Worm (Caenorhabditis elegans) whole organism, L4 larva: ENCODE measurements around the gene lbp-2.

Source experiments
- F26F4.8 ChIP-seq: fragments of 200-800 bp; sonication (Bioruptor generic); conservative IDR thresholded peaks from 2 replicates; pipeline ENCODE4 v1.3.6; 2022; ENCODE audit warnings: missing genetic modification characterization, missing compliant biosample characterization
- F37D6.2 ChIP-seq: sonication (generic microtip); optimal IDR thresholded peaks from 2 replicates; lab custom pipeline; 2016; ENCODE audit warnings: mild to moderate bottlenecking, missing genetic modification characterization, missing compliant biosample characterization
- T20F7.1 ChIP-seq: fragments of 200-800 bp; sonication (Bioruptor generic); optimal IDR thresholded peaks from 2 replicates; lab custom pipeline; 2018; ENCODE audit warnings: mild to moderate bottlenecking, missing genetic modification characterization, missing compliant biosample characterization
- Y75B8A.6 ChIP-seq: fragments of 200-800 bp; sonication (Bioruptor generic); IDR thresholded peaks from 2 replicates; pipeline ENCODE4 v1.3.6; 2022; ENCODE audit warnings: missing genetic modification reagents, missing genetic modification characterization, missing compliant biosample characterization
- ZK337.2 ChIP-seq: fragments of 200-800 bp; sonication (Bioruptor generic); IDR thresholded peaks from 2 replicates; pipeline ENCODE4 v1.3.6; 2022; ENCODE audit warnings: missing genetic modification reagents, missing genetic modification characterization, missing compliant biosample characterization
- aha-1 ChIP-seq: fragments of 150-350 bp; peaks from one replicate; lab custom pipeline; 2014; ENCODE audit warnings: missing biosample characterization, missing genetic modification characterization
- attf-4 ChIP-seq: sonication (generic microtip); optimal IDR thresholded peaks from 3 replicates; lab custom pipeline; 2017; ENCODE audit warnings: missing biosample characterization, missing genetic modification characterization
- ceh-44 ChIP-seq: fragments of 200-800 bp; sonication (Bioruptor generic); IDR thresholded peaks from 2 replicates; pipeline ENCODE4 v1.3.6; 2022; ENCODE audit warnings: missing genetic modification reagents, missing genetic modification characterization, missing compliant biosample characterization
- ceh-82 ChIP-seq: sonication (generic microtip); optimal IDR thresholded peaks from 2 replicates; lab custom pipeline; 2017; ENCODE audit warnings: missing biosample characterization, missing genetic modification characterization
- ces-1 ChIP-seq: fragments of 150-350 bp; sonication (generic microtip); optimal IDR thresholded peaks from 4 replicates; lab custom pipeline; 2014; ENCODE audit warnings: missing biosample characterization, missing genetic modification reagents, missing genetic modification characterization
- ctbp-1 ChIP-seq: fragments of 200-800 bp; sonication (Bioruptor generic); IDR thresholded peaks from 2 replicates; pipeline ENCODE4 v1.3.6; 2022; ENCODE audit warnings: missing genetic modification reagents, missing genetic modification characterization, missing compliant biosample characterization
- daf-16 ChIP-seq, 3 experiments: sonication (generic microtip); optimal IDR thresholded peaks; 2 replicates each; lab custom pipeline; 2016 to 2017; ENCODE audit warnings: missing genetic modification characterization in 3 of 3, missing genetic modification reagents in 3 of 3, mild to moderate bottlenecking in 2 of 3, missing compliant biosample characterization in 2 of 3, missing biosample characterization in 1 of 3, moderate library complexity in 1 of 3
- daf-19 ChIP-seq: fragments of 200-800 bp; sonication (Bioruptor generic); conservative IDR thresholded peaks from 2 replicates; pipeline ENCODE4 v1.3.6; 2022; ENCODE audit warnings: missing genetic modification characterization, missing compliant biosample characterization
- duxl-1 ChIP-seq: sonication (generic microtip); optimal IDR thresholded peaks from 2 replicates; lab custom pipeline; 2016; ENCODE audit warnings: mild to moderate bottlenecking, missing genetic modification characterization, moderate library complexity, missing compliant biosample characterization; ENCODE audit not compliant: poor library complexity
- dve-1 ChIP-seq: sonication (generic microtip); optimal IDR thresholded peaks from 2 replicates; lab custom pipeline; 2017; ENCODE audit warnings: antibody characterized with exemption, mild to moderate bottlenecking, missing genetic modification characterization, missing compliant biosample characterization; ENCODE audit not compliant: insufficient read depth
- egl-43 ChIP-seq: fragments of 200-800 bp; sonication (Bioruptor generic); IDR thresholded peaks from 2 replicates; pipeline ENCODE4 v1.3.6; 2022; ENCODE audit warnings: missing genetic modification reagents, missing genetic modification characterization, missing compliant biosample characterization
- hlh-11 ChIP-seq: fragments of 200-800 bp; sonication (Bioruptor generic); optimal IDR thresholded peaks from 2 replicates; lab custom pipeline; 2018; ENCODE audit warnings: mild to moderate bottlenecking, missing genetic modification characterization, missing compliant biosample characterization
- lim-7 ChIP-seq: fragments of 200-800 bp; sonication (Bioruptor generic); IDR thresholded peaks from 2 replicates; pipeline ENCODE4 v1.3.6; 2022; ENCODE audit warnings: missing genetic modification characterization, missing compliant biosample characterization
- lin-15B ChIP-seq: fragments of 150-350 bp; sonication (generic microtip); optimal IDR thresholded peaks from 3 replicates; lab custom pipeline; 2014; ENCODE audit warnings: missing biosample characterization, missing genetic modification characterization
- lin-39 ChIP-seq: fragments of 150-350 bp; optimal IDR thresholded peaks from 2 replicates; lab custom pipeline; 2014; ENCODE audit warnings: missing biosample characterization, missing genetic modification reagents, missing genetic modification characterization
- lsy-2 ChIP-seq, 2 experiments: fragments of 150-350 bp in 1 of 2; sonication (generic microtip) in 1 of 2; optimal IDR thresholded peaks; 2 replicates each; lab custom pipeline; 2014 to 2017; ENCODE audit warnings: missing biosample characterization in 2 of 2, missing genetic modification characterization in 2 of 2
- madf-5 ChIP-seq, 2 experiments: fragments of 200-800 bp; sonication (Bioruptor generic); IDR thresholded peaks; 2 replicates each; pipeline ENCODE4 v1.3.6; 2022; ENCODE audit warnings: missing compliant biosample characterization in 2 of 2, missing genetic modification characterization in 2 of 2
- madf-9 ChIP-seq: fragments of 200-800 bp; sonication (Bioruptor generic); conservative IDR thresholded peaks from 2 replicates; pipeline ENCODE4 v1.3.6; 2022; ENCODE audit warnings: missing genetic modification reagents, missing genetic modification characterization, missing compliant biosample characterization
- mdt-29 ChIP-seq: fragments of 200-800 bp; sonication (Bioruptor generic); IDR thresholded peaks from 2 replicates; pipeline ENCODE4 v1.3.6; 2022; ENCODE audit warnings: missing genetic modification reagents, missing genetic modification characterization, missing compliant biosample characterization
- mxl-2 ChIP-seq: fragments of 200-800 bp; sonication (Bioruptor generic); conservative IDR thresholded peaks from 2 replicates; pipeline ENCODE4 v1.3.6; 2022; ENCODE audit warnings: missing genetic modification reagents, missing genetic modification characterization, missing compliant biosample characterization
- nhr-111 ChIP-seq: fragments of 200-800 bp; sonication (Bioruptor generic); optimal IDR thresholded peaks from 2 replicates; lab custom pipeline; 2018; ENCODE audit warnings: mild to moderate bottlenecking, missing genetic modification characterization, missing compliant biosample characterization
- nhr-42 ChIP-seq: fragments of 200-800 bp; sonication (Bioruptor generic); IDR thresholded peaks from 2 replicates; pipeline ENCODE4 v1.3.6; 2022; ENCODE audit warnings: missing genetic modification characterization, missing compliant biosample characterization
- nhr-77 ChIP-seq: fragments of 150-350 bp; optimal IDR thresholded peaks from 2 replicates; lab custom pipeline; 2014; ENCODE audit warnings: missing biosample characterization, missing genetic modification characterization
- pha-4 ChIP-seq, 2 experiments: fragments of 150-350 bp in 1 of 2; fragments of 200-800 bp in 1 of 2; sonication (Bioruptor generic) in 1 of 2; IDR thresholded peaks in 1 of 2; optimal IDR thresholded peaks in 1 of 2; 2 replicates each; pipeline versions ENCODE4 v1.3.6 to Lab custom; 2014 to 2022; ENCODE audit warnings: missing genetic modification characterization in 2 of 2, missing genetic modification reagents in 2 of 2, missing biosample characterization in 1 of 2, missing compliant biosample characterization in 1 of 2
- pqm-1 ChIP-seq: sonication (generic microtip); optimal IDR thresholded peaks from 2 replicates; lab custom pipeline; 2017; ENCODE audit warnings: missing biosample characterization, missing genetic modification characterization
- saeg-2 ChIP-seq: fragments of 200-800 bp; sonication (Bioruptor generic); IDR thresholded peaks from 2 replicates; pipeline ENCODE4 v1.3.6; 2022; ENCODE audit warnings: missing genetic modification reagents, missing genetic modification characterization, missing compliant biosample characterization
- sdz-12 ChIP-seq: fragments of 200-800 bp; sonication (Bioruptor generic); optimal IDR thresholded peaks from 2 replicates; lab custom pipeline; 2018; ENCODE audit warnings: mild to moderate bottlenecking, missing genetic modification characterization, missing compliant biosample characterization
- snpc-1.2 ChIP-seq: fragments of 200-800 bp; sonication (Bioruptor generic); IDR thresholded peaks from 2 replicates; pipeline ENCODE4 v1.3.6; 2022; ENCODE audit warnings: missing genetic modification reagents, missing genetic modification characterization, missing compliant biosample characterization
- tag-97 ChIP-seq: fragments of 200-800 bp; sonication (Bioruptor generic); IDR thresholded peaks from 2 replicates; pipeline ENCODE4 v1.3.6; 2022; ENCODE audit warnings: missing genetic modification characterization, missing compliant biosample characterization
- tra-1 ChIP-seq: fragments of 200-800 bp; sonication (Bioruptor generic); IDR thresholded peaks from 2 replicates; pipeline ENCODE4 v1.3.6; 2022; ENCODE audit warnings: missing genetic modification reagents, missing genetic modification characterization, missing compliant biosample characterization
- unc-62 ChIP-seq, 3 experiments: fragments of 150-350 bp in 1 of 3; sonication (generic microtip); optimal IDR thresholded peaks in 2 of 3; peaks in 1 of 3; 1 replicate in 1 of 3; 2 replicates in 2 of 3; lab custom pipeline; 2014 to 2017; ENCODE audit warnings: missing biosample characterization in 3 of 3, missing genetic modification characterization in 3 of 3, missing genetic modification reagents in 3 of 3, missing genotype in 1 of 3
- zip-11 ChIP-seq: fragments of 200-800 bp; sonication (Bioruptor generic); IDR thresholded peaks from 2 replicates; pipeline ENCODE4 v1.3.6; 2022; ENCODE audit warnings: missing genetic modification characterization, missing compliant biosample characterization

lbp-2 gene

DNA sequence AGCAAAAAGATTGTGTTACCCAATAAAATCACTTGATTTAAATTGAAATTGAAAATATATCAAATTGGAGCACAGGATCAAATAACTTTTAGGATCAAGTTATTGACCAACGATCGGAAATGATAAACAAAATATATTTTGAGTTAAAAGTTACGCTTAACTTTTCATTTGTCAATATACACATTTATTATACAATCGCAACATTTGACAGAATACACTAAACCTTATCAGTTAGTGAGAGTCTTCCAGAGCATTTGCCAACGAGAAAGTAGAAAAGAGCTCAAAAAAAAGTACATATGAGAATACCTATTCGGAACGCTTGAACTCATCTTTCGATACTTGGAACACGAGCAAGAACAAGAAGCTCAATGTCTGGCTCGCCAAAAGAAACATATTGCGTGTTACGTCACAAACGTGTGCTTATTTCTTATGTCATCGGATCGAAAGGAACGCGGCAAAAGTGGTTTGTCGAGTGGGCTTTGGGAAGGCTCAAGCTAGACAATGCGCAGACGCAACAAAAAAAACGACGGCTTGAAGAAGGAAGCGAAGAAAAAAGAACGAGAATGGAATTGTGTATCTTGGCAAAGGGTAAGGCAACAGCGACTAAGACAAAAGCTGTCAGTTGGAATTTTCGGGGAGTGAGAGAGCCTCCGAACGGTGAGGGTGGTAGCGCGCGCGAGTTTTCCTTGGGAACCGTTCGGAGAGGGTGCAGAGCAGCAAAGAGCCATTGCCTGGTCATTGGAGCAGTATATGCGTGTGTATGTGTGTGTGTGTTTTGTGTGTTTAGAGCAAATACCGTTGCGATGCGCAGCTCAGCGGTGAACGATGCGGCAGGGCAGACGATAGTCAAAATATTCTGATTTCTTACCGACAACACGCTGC is 33.8 kb upstream of the lbp-2 start (continued):
- TF ChIP-seq ces-1 (GFP tag; lab: Kevin White, UChicago) = no peak
- TF ChIP-seq nhr-111 (GFP tag; lab: Kevin White, UChicago) = no peak
- TF ChIP-seq lim-7 = 0 out of 2 replicates have a peak, but pooled peaks have one; percentile 12
- peak; percentile 68 for TF ChIP-seq pqm-1
- no peak for TF ChIP-seq tag-97 (GFP tag; lab: Robert Waterston, UW)
- TF ChIP-seq lin-15B (tag; lab: Kevin White, UChicago) = no peak
- no peak for TF ChIP-seq sdz-12 (GFP tag; lab: Kevin White, UChicago)
- TF ChIP-seq tra-1 (GFP tag; lab: Robert Waterston, UW) = no peak
- TF ChIP-seq saeg-2 (GFP tag; lab: Robert Waterston, UW) = no peak
- peak in 1 of 2 experiments; percentile 84 for TF ChIP-seq unc-62 (GFP tag; optimal IDR thresholded peaks at IDR 0.05 in 1 of 2; lab: Kevin White, UChicago)
- no peak for TF ChIP-seq unc-62 (tag; optimal IDR thresholded peaks at IDR 0.05; lab: Kevin White, UChicago)
- no peak for TF ChIP-seq ZK337.2 (GFP tag; lab: Robert Waterston, UW)
- no peak for TF ChIP-seq mxl-2 (GFP tag; lab: Robert Waterston, UW)
- no peak for TF ChIP-seq F37D6.2
- TF ChIP-seq nhr-42 (GFP tag; lab: Robert Waterston, UW) = 0 out of 2 replicates have a peak, but pooled peaks have one; percentile 50
- no peak for TF ChIP-seq pha-4 (GFP tag; IDR thresholded peaks at IDR 0.05; lab: Robert Waterston, UW)
- no peak for TF ChIP-seq pha-4 (tag; optimal IDR thresholded peaks at IDR 0.05; lab: Kevin White, UChicago)
- peak; percentile 23 for TF ChIP-seq dve-1
- TF ChIP-seq lsy-2 (tag; optimal IDR thresholded peaks at IDR 0.05; lab: Kevin White, UChicago) = no peak
- no peak for TF ChIP-seq madf-9 (GFP tag; lab: Robert Waterston, UW)
- no peak for TF ChIP-seq ceh-44 (GFP tag; lab: Robert Waterston, UW)
- TF ChIP-seq mdt-29 (GFP tag; lab: Robert Waterston, UW) = no peak
- no peak for TF ChIP-seq madf-5 (GFP tag; IDR thresholded peaks at IDR 0.05; lab: Robert Waterston, UW)
- no peak for TF ChIP-seq daf-16 (GFP tag; optimal IDR thresholded peaks at IDR 0.05; lab: Kevin White, UChicago)
- peak; percentile 75 for TF ChIP-seq daf-16 (tag; optimal IDR thresholded peaks at IDR 0.05; lab: Kevin White, UChicago)
- no peak for TF ChIP-seq ceh-82 (tag; lab: Kevin White, UChicago)
- peak; percentile 87 for TF ChIP-seq aha-1 (tag; lab: Kevin White, UChicago)
- TF ChIP-seq egl-43 (GFP tag; lab: Robert Waterston, UW) = no peak
- no peak for TF ChIP-seq nhr-77
- TF ChIP-seq Y75B8A.6 (GFP tag; lab: Robert Waterston, UW) = no peak
- no peak for TF ChIP-seq ctbp-1 (GFP tag; lab: Robert Waterston, UW)
- TF ChIP-seq lin-39 (tag; lab: Kevin White, UChicago) = no peak
- TF ChIP-seq zip-11 (GFP tag; lab: Robert Waterston, UW) = no peak
- no peak for TF ChIP-seq daf-19 (GFP tag; lab: Robert Waterston, UW)
- TF ChIP-seq T20F7.1 (GFP tag; lab: Kevin White, UChicago) = no peak
- no peak for TF ChIP-seq hlh-11 (tag; lab: Kevin White, UChicago)

- TF ChIP-seq unc-62 (GFP tag; optimal IDR thresholded peaks at IDR 0.05 in 1 of 2; lab: Kevin White, UChicago) = peak in 1 of 2 experiments; percentile 87
- TF ChIP-seq unc-62 (tag; optimal IDR thresholded peaks at IDR 0.05; lab: Kevin White, UChicago) = no peak
- no peak for TF ChIP-seq duxl-1 (tag; lab: Kevin White, UChicago)
These were observed 31.7 kb upstream of the lbp-2 start for ce11 chrX:3228701-3229100.

- TF ChIP-seq snpc-1.2 (no peak), nhr-111 (GFP tag; lab: Kevin White, UChicago) (no peak), F37D6.2 (no peak), F26F4.8 (GFP tag; lab: Robert Waterston, UW) (no peak), attf-4 (no peak), unc-62 (GFP tag; optimal IDR thresholded peaks at IDR 0.05 in 1 of 2; lab: Kevin White, UChicago) (peak in 1 of 2 experiments; percentile 96), unc-62 (tag; optimal IDR thresholded peaks at IDR 0.05; lab: Kevin White, UChicago) (no peak), zip-11 (GFP tag; lab: Robert Waterston, UW) (no peak)
These were observed 29.8 kb upstream of the lbp-2 start for ce11 chrX:3230575-3230974.
